Fruit fly (Drosophila melanogaster): ENCODE data around the gene Eig71Ek.

Gene Eig71Ek

DNA sequence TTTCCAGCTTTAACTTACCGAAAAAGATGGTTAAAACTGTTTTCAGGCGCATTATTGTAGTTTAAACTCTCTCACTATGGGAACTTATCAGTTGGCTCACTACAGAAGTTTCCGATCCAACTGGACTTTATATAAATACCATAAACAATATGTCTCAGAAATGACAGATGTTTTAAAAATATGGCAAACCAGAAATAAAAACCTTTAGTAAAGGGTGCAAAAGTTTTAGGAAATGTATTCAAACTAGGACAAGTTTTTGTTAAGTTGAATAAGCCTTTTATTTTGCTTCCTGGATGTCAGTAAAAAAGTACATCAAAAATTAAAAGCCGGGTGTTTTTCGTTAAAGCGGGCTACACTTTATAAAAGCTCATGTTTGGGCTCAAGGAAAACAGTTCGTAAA is 11.5 kb upstream of the Eig71Ek start, which contains the start of the genes Eig71Ea and Eig71Eb:
Gene Eig71Ea (minus strand): TSS at position 101 of the 400 bp plus-strand sequence.
Gene Eig71Eb (plus strand): TSS at position 376 of the 400 bp plus-strand sequence.
- TF ChIP-seq CrebA (GFP tag; optimal IDR thresholded peaks at IDR 0.05; ENCODE audit: borderline replicate concordance) (no peak), sage (GFP tag; optimal IDR thresholded peaks at IDR 0.05) (no peak), dmrt93B (GFP tag; optimal IDR thresholded peaks at IDR 0.05) (no peak)

dm6 chr3L:15650552-15650951 is 10.5 kb upstream of the Eig71Ek start, which contains the start of gene CG43084:
Gene CG43084, plus strand, starts transcription at chr3L:15650852.
- TF ChIP-seq Abd-B (GFP tag; optimal IDR thresholded peaks at IDR 0.05) = no peak
- TF ChIP-seq Rel (GFP tag; optimal IDR thresholded peaks at IDR 0.05) = no peak
- TF ChIP-seq Rel (tag; optimal IDR thresholded peaks at IDR 0.05) = no peak
- no peak for TF ChIP-seq dmrt93B (GFP tag; optimal IDR thresholded peaks at IDR 0.05)
- TF ChIP-seq Vsx2 (GFP tag; optimal IDR thresholded peaks at IDR 0.05; ENCODE audit: partially characterized antibody) = no peak
- no peak for TF ChIP-seq Sp1 (GFP tag; optimal IDR thresholded peaks at IDR 0.05)
- TF ChIP-seq tai (GFP tag; optimal IDR thresholded peaks at IDR 0.05) = no peak
- TF ChIP-seq Hr78 (GFP tag; optimal IDR thresholded peaks at IDR 0.05) = no peak
- TF ChIP-seq Hnf4 (GFP tag; optimal IDR thresholded peaks at IDR 0.05) = no peak
- no peak for TF ChIP-seq brk (GFP tag; optimal IDR thresholded peaks at IDR 0.05)
- TF ChIP-seq usp (GFP tag; optimal IDR thresholded peaks at IDR 0.05) = no peak
- TF ChIP-seq Jra (GFP tag; optimal IDR thresholded peaks at IDR 0.05) = no peak

DNA sequence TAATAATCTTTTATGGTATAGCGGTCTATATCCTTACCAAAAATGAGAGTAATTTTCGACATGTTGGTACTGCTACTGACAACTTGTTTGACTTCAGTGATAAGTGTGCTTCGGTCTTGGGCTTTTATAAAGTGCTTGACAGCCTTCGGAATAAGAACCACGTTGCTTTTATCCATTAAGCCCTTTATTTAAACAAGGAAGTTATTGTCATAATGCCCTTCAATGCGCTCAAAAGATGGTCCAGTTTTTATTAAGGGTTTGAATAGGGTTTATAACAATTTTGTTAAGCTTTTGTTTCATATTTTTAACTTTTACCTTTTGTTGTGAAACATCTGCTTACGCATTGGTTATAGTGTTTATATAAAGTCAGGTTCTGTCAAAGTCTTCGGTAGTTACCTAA is 8.9 kb upstream of the Eig71Ek start, which contains the start of the genes Eig71Ec and Eig71Ed:
Gene Eig71Ec (minus strand): TSS at position 101 of the 400 bp plus-strand sequence.
Gene Eig71Ed (plus strand): TSS at position 384 of the 400 bp plus-strand sequence.
- TF ChIP-seq lola (GFP tag; optimal IDR thresholded peaks at IDR 0.05) (no peak), CG9705 (GFP tag; optimal IDR thresholded peaks at IDR 0.05) (no peak)

DNA sequence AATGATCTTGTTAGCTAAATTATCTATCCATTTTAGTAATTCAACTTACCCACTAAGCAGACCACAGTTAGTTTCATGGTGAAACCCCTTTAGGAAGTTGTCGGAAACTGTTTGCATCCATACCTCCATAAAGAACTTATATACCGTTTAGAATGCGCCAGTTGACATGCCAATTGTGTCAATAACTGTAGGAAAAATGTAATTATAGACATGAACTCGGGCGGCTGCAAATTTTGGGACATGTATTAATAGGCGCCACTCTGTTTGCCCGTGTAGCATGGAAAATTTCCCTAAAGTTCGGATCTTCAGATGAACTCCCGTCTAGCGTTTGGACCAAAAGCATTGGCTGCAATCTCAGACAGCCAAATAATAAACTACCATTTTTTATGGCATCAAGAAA is 5.1 kb upstream of the Eig71Ek start, which contains the start of gene Eig71Ee:
Gene Eig71Ee (minus strand): TSS at position 101 of the 400 bp plus-strand sequence.
- TF ChIP-seq rgr (GFP tag; optimal IDR thresholded peaks at IDR 0.05) (no peak), HLH106 (tag; optimal IDR thresholded peaks at IDR 0.05) (no peak), usp (GFP tag; optimal IDR thresholded peaks at IDR 0.05) (no peak), Abd-B (GFP tag; optimal IDR thresholded peaks at IDR 0.05) (no peak), br (GFP tag; optimal IDR thresholded peaks at IDR 0.05) (no peak), psq (GFP tag; optimal IDR thresholded peaks at IDR 0.05) (no peak), Hr83 (GFP tag; optimal IDR thresholded peaks at IDR 0.05; ENCODE audit: poor library complexity, severe bottlenecking) (peak; percentile 10), Myc (optimal IDR thresholded peaks at IDR 0.05) (no peak)

- TF ChIP-seq Dfd (GFP tag; optimal IDR thresholded peaks at IDR 0.05) (no peak), Rel (GFP tag; optimal IDR thresholded peaks at IDR 0.05) (no peak), Rel (tag; optimal IDR thresholded peaks at IDR 0.05) (no peak), GATAd (GFP tag; optimal IDR thresholded peaks at IDR 0.05) (no peak), Vsx2 (GFP tag; optimal IDR thresholded peaks at IDR 0.05; ENCODE audit: partially characterized antibody) (no peak), Dif (GFP tag; optimal IDR thresholded peaks at IDR 0.05; ENCODE audit: partially characterized antibody) (no peak), woc (GFP tag; optimal IDR thresholded peaks at IDR 0.05) (no peak)
Observed at dm6 chr3L:15657290-15657689, 3.8 kb upstream of the Eig71Ek start, which contains the start of the genes Eig71Ef and Eig71Eg. Gene Eig71Ef, minus strand, starts transcription at chr3L:15657390. Gene Eig71Eg, plus strand, starts transcription at chr3L:15657628.

- TF ChIP-seq Abd-B (GFP tag; optimal IDR thresholded peaks at IDR 0.05) (no peak), woc (GFP tag; optimal IDR thresholded peaks at IDR 0.05) (no peak), sage (GFP tag; optimal IDR thresholded peaks at IDR 0.05) (no peak), lola (GFP tag; optimal IDR thresholded peaks at IDR 0.05) (no peak), Rel (GFP tag; optimal IDR thresholded peaks at IDR 0.05) (no peak), Rel (tag; optimal IDR thresholded peaks at IDR 0.05) (no peak), brk (GFP tag; optimal IDR thresholded peaks at IDR 0.05) (no peak), rgr (GFP tag; optimal IDR thresholded peaks at IDR 0.05) (no peak), HLH106 (tag; optimal IDR thresholded peaks at IDR 0.05) (no peak), fru (GFP tag; optimal IDR thresholded peaks at IDR 0.05) (no peak), GATAd (GFP tag; optimal IDR thresholded peaks at IDR 0.05) (no peak), Dfd (GFP tag; optimal IDR thresholded peaks at IDR 0.05) (no peak), psq (GFP tag; optimal IDR thresholded peaks at IDR 0.05) (no peak), dl (GFP tag; optimal IDR thresholded peaks at IDR 0.05; ENCODE audit: insufficient read depth in 1 of 2, partially characterized antibody in 2 of 2) (no peak), Hnf4 (GFP tag; optimal IDR thresholded peaks at IDR 0.05) (no peak), jim (GFP tag; optimal IDR thresholded peaks at IDR 0.05) (no peak), ey (GFP tag; optimal IDR thresholded peaks at IDR 0.05) (no peak), Jra (GFP tag; optimal IDR thresholded peaks at IDR 0.05) (no peak), CrebA (GFP tag; optimal IDR thresholded peaks at IDR 0.05; ENCODE audit: borderline replicate concordance) (no peak), br (GFP tag; optimal IDR thresholded peaks at IDR 0.05) (no peak)
Observed at dm6 chr3L:15659341-15659740, 1.7 kb upstream of the Eig71Ek start, which contains the start of the genes Eig71Eh and Eig71Ei. Gene Eig71Eh, minus strand, starts transcription at chr3L:15659441. Gene Eig71Ei, plus strand, starts transcription at chr3L:15659707.
